Worm (Caenorhabditis elegans) whole organism, late embryonic: ENCODE results near the gene F39E9.6.

Source experiments
- C08G9.2 ChIP-seq: sonication (generic microtip); optimal IDR thresholded peaks from 2 replicates; lab custom pipeline; 2016; ENCODE audit warnings: mild to moderate bottlenecking, missing genetic modification characterization, moderate library complexity, missing compliant biosample characterization
- K09A11.1 ChIP-seq: sonication (generic microtip); optimal IDR thresholded peaks from 2 replicates; lab custom pipeline; 2017; ENCODE audit warnings: antibody characterized with exemption, mild to moderate bottlenecking, missing genetic modification characterization, missing compliant biosample characterization; ENCODE audit not compliant: insufficient read depth
- Y22D7AL.16 ChIP-seq: sonication (generic microtip); optimal IDR thresholded peaks from 2 replicates; lab custom pipeline; 2016; ENCODE audit warnings: missing genetic modification characterization, missing compliant biosample characterization
- ceh-14 ChIP-seq: sonication (generic microtip); optimal IDR thresholded peaks from 2 replicates; lab custom pipeline; 2016; ENCODE audit warnings: missing genotype, missing genetic modification characterization, missing compliant biosample characterization
- ceh-19 ChIP-seq: fragments of 200-800 bp; sonication (Bioruptor generic); optimal IDR thresholded peaks from 2 replicates; lab custom pipeline; 2018; ENCODE audit warnings: mild to moderate bottlenecking, missing genetic modification characterization, missing compliant biosample characterization
- ceh-2 ChIP-seq: sonication (generic microtip); optimal IDR thresholded peaks from 2 replicates; lab custom pipeline; 2016; ENCODE audit warnings: missing genotype, missing genetic modification characterization, missing compliant biosample characterization
- ceh-22 ChIP-seq: sonication (generic microtip); optimal IDR thresholded peaks from 2 replicates; lab custom pipeline; 2017; ENCODE audit warnings: missing biosample characterization, missing genetic modification characterization
- ceh-30 ChIP-seq: fragments of 150-350 bp; optimal IDR thresholded peaks from 2 replicates; lab custom pipeline; 2014; ENCODE audit warnings: missing biosample characterization, missing genetic modification characterization
- ceh-31 ChIP-seq: sonication (generic microtip); optimal IDR thresholded peaks from 2 replicates; lab custom pipeline; 2016; ENCODE audit warnings: missing genetic modification characterization, missing compliant biosample characterization
- ceh-6 ChIP-seq: fragments of 200-800 bp; sonication (Bioruptor generic); optimal IDR thresholded peaks from 2 replicates; lab custom pipeline; 2018; ENCODE audit warnings: mild to moderate bottlenecking, missing genetic modification characterization, missing compliant biosample characterization
- ceh-9 ChIP-seq: sonication (generic microtip); optimal IDR thresholded peaks from 2 replicates; lab custom pipeline; 2016; ENCODE audit warnings: mild to moderate bottlenecking, missing genetic modification characterization, inconsistent platforms, missing compliant biosample characterization
- che-1 ChIP-seq: sonication (generic microtip); optimal IDR thresholded peaks from 2 replicates; lab custom pipeline; 2016; ENCODE audit warnings: mild to moderate bottlenecking, missing genetic modification characterization, missing compliant biosample characterization
- elt-4 ChIP-seq: sonication (generic microtip); optimal IDR thresholded peaks from 2 replicates; lab custom pipeline; 2016; ENCODE audit warnings: missing genetic modification characterization, missing compliant biosample characterization
- eyg-1 ChIP-seq: sonication (generic microtip); optimal IDR thresholded peaks from 2 replicates; lab custom pipeline; 2016; ENCODE audit warnings: missing genotype, missing genetic modification characterization, missing compliant biosample characterization
- fkh-6 ChIP-seq: sonication (generic microtip); optimal IDR thresholded peaks from 2 replicates; lab custom pipeline; 2016; ENCODE audit warnings: missing genetic modification characterization, missing compliant biosample characterization
- gmeb-2 ChIP-seq: sonication (generic microtip); optimal IDR thresholded peaks from 2 replicates; lab custom pipeline; 2016; ENCODE audit warnings: missing genetic modification characterization, inconsistent platforms, missing compliant biosample characterization
- madf-2 ChIP-seq: sonication (generic microtip); optimal IDR thresholded peaks from 2 replicates; lab custom pipeline; 2017; ENCODE audit warnings: missing genetic modification characterization, missing compliant biosample characterization
- nfya-1 ChIP-seq: sonication (generic microtip); optimal IDR thresholded peaks from 2 replicates; lab custom pipeline; 2017; ENCODE audit warnings: missing genetic modification characterization, mild to moderate bottlenecking, missing compliant biosample characterization, antibody characterized with exemption, moderate library complexity
- nhr-232 ChIP-seq: sonication (generic microtip); optimal IDR thresholded peaks from 2 replicates; lab custom pipeline; 2016; ENCODE audit warnings: missing genetic modification characterization, missing compliant biosample characterization
- pat-9 ChIP-seq: fragments of 200-800 bp; sonication (Bioruptor generic); optimal IDR thresholded peaks from 2 replicates; lab custom pipeline; 2018; ENCODE audit warnings: mild to moderate bottlenecking, missing genetic modification characterization, moderate library complexity, missing compliant biosample characterization
- pax-1 ChIP-seq: fragments of 150-350 bp; optimal IDR thresholded peaks from 2 replicates; lab custom pipeline; 2014; ENCODE audit warnings: missing biosample characterization, missing genetic modification characterization
- pha-4 ChIP-seq: fragments of 150-350 bp; optimal IDR thresholded peaks from 2 replicates; lab custom pipeline; 2018; ENCODE audit warnings: missing biosample characterization, missing genetic modification reagents, missing genetic modification characterization
- pqm-1 ChIP-seq: sonication (generic microtip); optimal IDR thresholded peaks from 2 replicates; lab custom pipeline; 2016; ENCODE audit warnings: missing genetic modification characterization, missing compliant biosample characterization
- rnt-1 ChIP-seq: sonication (generic microtip); optimal IDR thresholded peaks from 2 replicates; lab custom pipeline; 2016; ENCODE audit warnings: missing genetic modification characterization, missing compliant biosample characterization
- sox-4 ChIP-seq: sonication (generic microtip); optimal IDR thresholded peaks from 2 replicates; lab custom pipeline; 2017; ENCODE audit warnings: mild to moderate bottlenecking, missing genetic modification characterization, inconsistent platforms, missing compliant biosample characterization
- syd-9 ChIP-seq: sonication (generic microtip); optimal IDR thresholded peaks from 2 replicates; lab custom pipeline; 2016; ENCODE audit warnings: mild to moderate bottlenecking, missing genetic modification characterization, moderate library complexity, missing compliant biosample characterization
- tbx-2 ChIP-seq: sonication (generic microtip); optimal IDR thresholded peaks from 2 replicates; lab custom pipeline; 2016; ENCODE audit warnings: missing genetic modification characterization, missing compliant biosample characterization
- ttx-3 ChIP-seq: sonication (generic microtip); optimal IDR thresholded peaks from 2 replicates; lab custom pipeline; 2016; ENCODE audit warnings: missing genetic modification reagents, missing genetic modification characterization, missing compliant biosample characterization
- unc-3 ChIP-seq, 2 experiments: fragments of 200-800 bp in 1 of 2; sonication (Bioruptor generic) in 1 of 2; sonication (generic microtip) in 1 of 2; conservative IDR thresholded peaks in 1 of 2; optimal IDR thresholded peaks in 1 of 2; 2 replicates each; pipeline versions ENCODE4 v1.3.6 to Lab custom; 2016 to 2022; ENCODE audit warnings: missing compliant biosample characterization in 2 of 2, missing genetic modification characterization in 2 of 2, missing genetic modification reagents in 1 of 2
- unc-55 ChIP-seq: sonication (generic microtip); optimal IDR thresholded peaks from 2 replicates; lab custom pipeline; 2017; ENCODE audit warnings: missing biosample characterization, missing genetic modification reagents, missing genetic modification characterization
- unc-86 ChIP-seq: sonication (generic microtip); optimal IDR thresholded peaks from 2 replicates; lab custom pipeline; 2016; ENCODE audit warnings: missing genetic modification characterization, missing compliant biosample characterization
- zip-5 ChIP-seq: sonication (generic microtip); optimal IDR thresholded peaks from 2 replicates; lab custom pipeline; 2016; ENCODE audit warnings: missing genetic modification characterization, missing compliant biosample characterization
- ztf-16 ChIP-seq: sonication (generic microtip); optimal IDR thresholded peaks from 2 replicates; lab custom pipeline; 2017; ENCODE audit warnings: missing genetic modification characterization, missing compliant biosample characterization

The F39E9.6 gene

DNA sequence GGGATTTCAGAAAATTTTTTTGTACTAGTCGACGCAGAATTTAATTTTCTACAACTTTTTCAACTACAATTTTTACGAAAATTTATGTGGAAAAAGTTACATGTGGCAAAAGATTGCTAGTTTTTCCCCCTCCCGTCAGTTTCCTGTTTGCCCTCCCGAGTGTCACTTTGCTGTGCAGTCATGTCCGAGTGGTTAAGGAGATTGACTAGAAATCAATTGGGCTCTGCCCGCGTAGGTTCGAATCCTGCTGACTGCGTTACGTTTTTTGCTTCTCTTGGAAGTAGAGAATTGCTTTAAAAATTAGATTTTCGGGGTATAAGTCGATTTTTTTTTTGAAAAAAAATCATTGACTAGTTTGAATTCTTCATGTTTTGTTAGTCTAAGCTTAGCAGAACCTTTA, 45.5 kb downstream of the F39E9.6 start:
- TF ChIP-seq unc-3 (GFP tag; conservative IDR thresholded peaks at IDR 0.05; lab: Robert Waterston, UW) (no peak), unc-3 (tag; optimal IDR thresholded peaks at IDR 0.05; lab: Kevin White, UChicago) (no peak), Y22D7AL.16 (tag; lab: Kevin White, UChicago) (peak; percentile 18), ztf-16 (tag; lab: Kevin White, UChicago) (no peak), elt-4 (tag; lab: Kevin White, UChicago) (no peak), che-1 (tag; lab: Kevin White, UChicago) (peak; percentile 48), zip-5 (tag; lab: Kevin White, UChicago) (no peak), nhr-232 (tag; lab: Kevin White, UChicago) (peak; percentile 10), rnt-1 (no peak), ceh-19 (GFP tag; lab: Kevin White, UChicago) (no peak), pha-4 (tag; lab: Kevin White, UChicago) (no peak)

DNA sequence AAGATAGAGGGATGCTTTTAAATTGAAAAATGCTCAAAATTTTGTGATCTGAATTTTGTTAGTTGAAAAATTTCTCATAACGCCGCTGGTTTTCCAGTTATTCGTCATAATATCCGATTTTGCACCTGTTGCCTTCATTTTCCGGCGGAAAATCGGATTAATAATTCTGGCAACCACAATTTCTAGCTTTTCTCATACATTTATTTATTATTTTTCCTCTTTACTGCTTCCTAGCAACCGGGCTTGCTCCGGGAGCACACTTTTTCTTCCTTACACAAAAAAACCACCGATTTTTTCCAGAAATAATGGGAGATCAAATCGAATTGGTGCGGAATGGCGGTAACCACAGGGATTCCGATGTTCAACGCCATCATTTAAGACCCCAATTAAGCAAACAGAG, 46.0 kb downstream of the F39E9.6 start, which contains the start of gene F02E11.7:
Gene F02E11.7 (plus strand): TSS at position 301 of the 400 bp plus-strand sequence.
- no peak for TF ChIP-seq ceh-14
- no peak for TF ChIP-seq pax-1 (tag; lab: Kevin White, UChicago)
- no peak for TF ChIP-seq pat-9
- no peak for TF ChIP-seq ceh-2 (tag; lab: Kevin White, UChicago)
- TF ChIP-seq nhr-232 (tag; lab: Kevin White, UChicago), result no peak
- TF ChIP-seq ceh-9 (tag; lab: Kevin White, UChicago), result no peak
- no peak for TF ChIP-seq ceh-22 (tag; lab: Kevin White, UChicago)
- TF ChIP-seq sox-4, result no peak
- TF ChIP-seq ztf-16 (tag; lab: Kevin White, UChicago), result no peak

DNA sequence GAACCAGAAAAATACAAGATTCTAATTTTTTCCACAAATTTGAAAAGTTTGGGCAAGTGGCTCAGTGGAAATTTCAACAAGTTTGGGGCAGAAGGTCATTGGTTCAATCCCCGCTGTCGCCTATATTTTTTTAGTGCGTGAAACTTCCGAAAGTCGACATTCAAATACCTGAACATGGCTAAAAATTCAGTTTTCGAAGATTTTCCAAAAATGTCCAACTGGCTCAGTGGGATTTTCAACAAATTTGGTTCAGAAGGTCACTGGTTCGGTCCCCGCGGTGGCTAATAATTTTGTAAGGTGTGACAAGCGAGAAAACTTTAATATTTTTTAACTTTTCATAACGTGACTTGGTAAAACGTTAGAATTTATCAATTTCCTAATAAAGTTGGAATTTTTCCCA, 48.6 kb downstream of the F39E9.6 start:
- no peak for TF ChIP-seq C08G9.2 (tag; lab: Kevin White, UChicago)
- TF ChIP-seq ceh-31 (tag; lab: Kevin White, UChicago), result no peak
- no peak for TF ChIP-seq ceh-30 (tag; lab: Kevin White, UChicago)
- no peak for TF ChIP-seq unc-86 (tag; lab: Kevin White, UChicago)
- TF ChIP-seq sox-4, result no peak
- TF ChIP-seq Y22D7AL.16 (tag; lab: Kevin White, UChicago), result no peak
- TF ChIP-seq gmeb-2, result no peak
- TF ChIP-seq K09A11.1 (tag; lab: Kevin White, UChicago), result no peak
- no peak for TF ChIP-seq syd-9
- no peak for TF ChIP-seq pat-9
- no peak for TF ChIP-seq ceh-2 (tag; lab: Kevin White, UChicago)
- TF ChIP-seq zip-5 (tag; lab: Kevin White, UChicago), result no peak
- no peak for TF ChIP-seq ceh-6 (GFP tag; lab: Kevin White, UChicago)
- no peak for TF ChIP-seq nfya-1 (tag; lab: Kevin White, UChicago)
- TF ChIP-seq ztf-16 (tag; lab: Kevin White, UChicago), result no peak
- no peak for TF ChIP-seq fkh-6 (tag; lab: Kevin White, UChicago)
- TF ChIP-seq eyg-1 (tag; lab: Kevin White, UChicago), result no peak
- TF ChIP-seq pqm-1 (tag; lab: Kevin White, UChicago), result no peak
- no peak for TF ChIP-seq madf-2 (tag; lab: Kevin White, UChicago)

DNA sequence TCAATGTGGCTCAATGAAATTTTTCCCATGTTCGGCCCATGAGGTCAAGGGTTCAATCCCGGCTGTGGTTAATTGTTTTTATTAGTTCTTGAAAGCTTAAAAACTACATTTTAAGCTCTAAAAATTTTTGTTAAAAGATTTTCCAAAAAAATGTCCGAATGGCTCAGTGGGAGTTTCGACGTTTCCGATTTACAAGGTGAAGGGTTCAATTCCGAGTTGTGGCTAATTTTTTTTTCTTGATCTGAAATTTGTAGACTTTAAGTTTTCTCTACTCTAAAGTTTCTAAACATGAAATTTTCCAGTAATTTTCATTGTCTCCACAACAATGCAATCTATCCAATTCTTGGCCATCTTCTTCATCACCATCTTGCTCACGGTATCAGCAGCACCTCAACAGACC, 50.8 kb downstream of the F39E9.6 start, which contains the start of gene F02E11.2:
Gene F02E11.2 (plus strand): TSS at position 301 of the 400 bp plus-strand sequence.
- no peak for TF ChIP-seq ttx-3 (tag; lab: Kevin White, UChicago)
- TF ChIP-seq nhr-232 (tag; lab: Kevin White, UChicago), result no peak
- TF ChIP-seq tbx-2 (tag; lab: Kevin White, UChicago), result no peak
- TF ChIP-seq unc-55, result no peak
- TF ChIP-seq K09A11.1 (tag; lab: Kevin White, UChicago), result no peak
- TF ChIP-seq ceh-22 (tag; lab: Kevin White, UChicago), result no peak
- no peak for TF ChIP-seq syd-9
